Worm (Caenorhabditis elegans): ENCODE measurements around the gene col-93.

ce11 chrIII:10942905-10943304, 42.5 kb downstream of the col-93 start:
- no peak for TF ChIP-seq dve-1 (tag; optimal IDR thresholded peaks at IDR 0.05)
- no peak for TF ChIP-seq dmd-4 (tag; optimal IDR thresholded peaks at IDR 0.05; ENCODE audit: borderline replicate concordance)
- TF ChIP-seq fkh-10 (GFP tag; optimal IDR thresholded peaks at IDR 0.05) = no peak
- no peak for TF ChIP-seq ama-1 (optimal IDR thresholded peaks at IDR 0.05)
- TF ChIP-seq pqm-1 (tag; optimal IDR thresholded peaks at IDR 0.05) = no peak
- TF ChIP-seq lin-11 (tag; optimal IDR thresholded peaks at IDR 0.05) = no peak
- TF ChIP-seq nhr-11 (tag; optimal IDR thresholded peaks at IDR 0.05) = no peak
- TF ChIP-seq rnt-1 (tag; optimal IDR thresholded peaks at IDR 0.05) = no peak
- no peak for TF ChIP-seq sdc-2 (tag; optimal IDR thresholded peaks at IDR 0.05)
- TF ChIP-seq unc-86 (tag; optimal IDR thresholded peaks at IDR 0.05) = no peak
- no peak for TF ChIP-seq ceh-34 (tag; optimal IDR thresholded peaks at IDR 0.05)
- TF ChIP-seq K09A11.1 (tag; optimal IDR thresholded peaks at IDR 0.05; ENCODE audit: insufficient read depth) = no peak
- TF ChIP-seq eyg-1 (tag; optimal IDR thresholded peaks at IDR 0.05) = no peak
- TF ChIP-seq ceh-18 (tag; optimal IDR thresholded peaks at IDR 0.05) = no peak
